Worm (Caenorhabditis elegans) whole organism, young adult: ENCODE results near the gene cct-3.

Source experiments
- ama-1 ChIP-seq, 3 experiments: fragments of 150-350 bp in 1 of 3; sonication (generic microtip) in 2 of 3; optimal IDR thresholded peaks; 2 replicates each; lab custom pipeline; 2014 to 2018; ENCODE audit warnings: missing biosample characterization in 2 of 3, missing genetic modification characterization in 2 of 3, missing genetic modification reagents in 2 of 3
- dpl-1 ChIP-seq: fragments of 150-350 bp; optimal IDR thresholded peaks from 2 replicates; lab custom pipeline; 2014; ENCODE audit warnings: missing biosample characterization, missing genetic modification reagents, missing genetic modification characterization
- hlh-26 ChIP-seq: fragments of 200-800 bp; sonication (Bioruptor generic); conservative IDR thresholded peaks from 2 replicates; pipeline ENCODE4 v1.3.6; 2022; ENCODE audit warnings: missing genetic modification reagents, missing genetic modification characterization, missing compliant biosample characterization
- lin-35 ChIP-seq, 3 experiments: fragments of 150-350 bp in 2 of 3; sonication (generic microtip) in 1 of 3; optimal IDR thresholded peaks; 2 replicates each; lab custom pipeline; 2014 to 2018; ENCODE audit warnings: missing biosample characterization in 3 of 3, missing genetic modification characterization in 3 of 3, missing genetic modification reagents in 3 of 3
- nfya-1 ChIP-seq: sonication (generic microtip); optimal IDR thresholded peaks from 2 replicates; lab custom pipeline; 2017; ENCODE audit warnings: antibody characterized with exemption, missing compliant biosample characterization, missing genetic modification characterization, borderline replicate concordance; ENCODE audit not compliant: insufficient read depth
- nfya-2 ChIP-seq: fragments of 200-800 bp; sonication (Bioruptor generic); IDR thresholded peaks from 2 replicates; pipeline ENCODE4 v1.3.6; 2022; ENCODE audit warnings: missing genetic modification reagents, missing genetic modification characterization, missing compliant biosample characterization
- tbx-9 ChIP-seq: sonication (generic microtip); optimal IDR thresholded peaks from 2 replicates; lab custom pipeline; 2016; ENCODE audit warnings: borderline replicate concordance, missing genetic modification characterization, inconsistent platforms, missing compliant biosample characterization

DNA sequence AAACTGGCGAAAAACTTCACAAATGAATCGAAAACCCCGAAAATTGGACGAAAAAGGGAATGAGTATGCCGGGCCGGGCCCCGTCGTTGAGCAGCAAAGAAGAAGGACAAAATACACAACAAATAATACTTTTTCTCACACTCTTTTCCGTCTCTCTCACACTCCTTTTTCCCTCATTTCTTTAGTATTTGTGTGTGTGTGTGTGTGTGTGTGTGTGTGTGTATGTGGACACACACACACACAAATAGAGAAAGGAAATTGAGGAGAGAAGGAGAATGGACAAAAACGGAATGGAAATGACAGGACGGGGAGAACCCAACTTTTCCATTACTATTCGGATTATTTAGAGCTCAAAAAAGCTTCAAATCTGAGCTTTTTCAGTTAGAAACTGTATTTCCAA, 37.8 kb upstream of the cct-3 start:
- TF ChIP-seq tbx-9 (tag; lab: Kevin White, UChicago) = no peak
- no peak for TF ChIP-seq ama-1 (optimal IDR thresholded peaks at IDR 0.05; lab: Kevin White, UChicago)
- no peak for TF ChIP-seq ama-1 (GFP tag; optimal IDR thresholded peaks at IDR 0.05; lab: Kevin White, UChicago)
- no peak for TF ChIP-seq nfya-2
- TF ChIP-seq hlh-26 (GFP tag; lab: Robert Waterston, UW) = no peak
- no peak for TF ChIP-seq nfya-1 (tag; lab: Kevin White, UChicago)
- TF ChIP-seq dpl-1 (GFP tag; lab: Kevin White, UChicago) = no peak
- no peak for TF ChIP-seq lin-35 (GFP tag; optimal IDR thresholded peaks at IDR 0.05; lab: Kevin White, UChicago)
